Worm (Caenorhabditis elegans) whole organism, midembryonic: ENCODE data around the gene R03G8.6.

ENCODE experiments used
- T22C8.4 ChIP-seq: fragments of 200-800 bp; sonication (Bioruptor generic); IDR thresholded peaks from 2 replicates; pipeline ENCODE4 v1.3.6; 2022; ENCODE audit warnings: missing genetic modification characterization, missing compliant biosample characterization
- cog-1 ChIP-seq: sonication (generic microtip); optimal IDR thresholded peaks from 2 replicates; lab custom pipeline; 2016; ENCODE audit warnings: missing genetic modification characterization, missing compliant biosample characterization
- flt-1 ChIP-seq: fragments of 200-800 bp; sonication (Bioruptor generic); IDR thresholded peaks from 2 replicates; pipeline ENCODE4 v1.3.6; 2022; ENCODE audit warnings: missing genetic modification characterization, missing compliant biosample characterization
- klf-2 ChIP-seq: fragments of 200-800 bp; sonication (Bioruptor generic); conservative IDR thresholded peaks from 2 replicates; pipeline ENCODE4 v1.3.6; 2022; ENCODE audit warnings: missing genetic modification reagents, missing genetic modification characterization, missing compliant biosample characterization
- med-1 ChIP-seq: sonication (generic microtip); optimal IDR thresholded peaks from 2 replicates; lab custom pipeline; 2017; ENCODE audit warnings: missing genetic modification characterization, mild to moderate bottlenecking, missing compliant biosample characterization, antibody characterized with exemption, missing genetic modification reagents; ENCODE audit not compliant: insufficient read depth
- ref-1 ChIP-seq: fragments of 200-800 bp; sonication (Bioruptor generic); conservative IDR thresholded peaks from 2 replicates; pipeline ENCODE4 v1.3.6; 2022; ENCODE audit warnings: missing genetic modification reagents, missing genetic modification characterization, missing compliant biosample characterization
- tab-1 ChIP-seq: fragments of 200-800 bp; sonication (Bioruptor generic); IDR thresholded peaks from 2 replicates; pipeline ENCODE4 v1.3.6; 2022; ENCODE audit warnings: missing genetic modification characterization, missing compliant biosample characterization
- ztf-23 ChIP-seq: fragments of 200-800 bp; sonication (Bioruptor generic); IDR thresholded peaks from 2 replicates; pipeline ENCODE4 v1.3.6; 2022; ENCODE audit warnings: missing genetic modification reagents, missing genetic modification characterization, missing compliant biosample characterization
- ztf-29 ChIP-seq: fragments of 200-800 bp; sonication (Bioruptor generic); IDR thresholded peaks from 2 replicates; pipeline ENCODE4 v1.3.6; 2022; ENCODE audit warnings: missing genetic modification reagents, missing genetic modification characterization, missing compliant biosample characterization

R03G8.6 gene

ce11 chrX:13108664-13109063 is 8.4 kb upstream of the R03G8.6 start:
- no peak for TF ChIP-seq flt-1 (GFP tag; lab: Robert Waterston, UW)
- TF ChIP-seq T22C8.4 = no peak
- no peak for TF ChIP-seq med-1
- TF ChIP-seq tab-1 (GFP tag; lab: Robert Waterston, UW) = no peak
- TF ChIP-seq ztf-29 (GFP tag; lab: Robert Waterston, UW) = no peak
- no peak for TF ChIP-seq ref-1
- no peak for TF ChIP-seq cog-1 (tag; lab: Kevin White, UChicago)
- no peak for TF ChIP-seq klf-2 (GFP tag; lab: Robert Waterston, UW)
- no peak for TF ChIP-seq ztf-23 (GFP tag; lab: Robert Waterston, UW)

ce11 chrX:13106177-13106761 is 6.0 kb upstream of the R03G8.6 start:
- no peak for TF ChIP-seq tab-1 (GFP tag; lab: Robert Waterston, UW)
- no peak for TF ChIP-seq T22C8.4
- TF ChIP-seq cog-1 (tag; lab: Kevin White, UChicago) = no peak
- TF ChIP-seq ztf-29 (GFP tag; lab: Robert Waterston, UW) = no peak
- no peak for TF ChIP-seq med-1
- no peak for TF ChIP-seq ref-1
- TF ChIP-seq klf-2 (GFP tag; lab: Robert Waterston, UW) = no peak

DNA sequence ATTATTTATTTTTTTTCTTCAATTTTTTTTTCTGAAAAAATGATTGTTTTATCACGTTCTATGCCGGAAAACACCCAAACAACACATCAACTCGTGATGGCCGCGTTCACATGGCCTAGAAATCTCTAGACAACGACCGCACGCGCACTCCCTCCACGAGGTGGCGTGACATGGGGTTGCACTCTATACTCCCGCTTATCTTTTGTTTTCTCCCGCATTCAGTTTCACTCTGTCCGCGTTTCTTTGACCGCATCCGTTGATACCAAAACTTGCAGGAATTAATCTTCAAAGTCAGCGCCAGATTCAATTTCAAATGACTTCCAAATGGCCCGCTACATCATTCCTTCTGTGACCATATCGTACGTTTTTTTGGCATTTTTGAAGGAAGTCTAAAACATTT is 4.7 kb upstream of the R03G8.6 start, which contains the start of gene F17H10.1:
TSS of gene F17H10.1 (plus strand) at position 276 of the 400 bp plus-strand sequence.
- TF ChIP-seq med-1 (no peak), flt-1 (GFP tag; lab: Robert Waterston, UW) (peak; percentile 65; the same call in 1 of the 2 replicates)

- no peak for TF ChIP-seq med-1
- TF ChIP-seq klf-2 (GFP tag; lab: Robert Waterston, UW) = no peak
- no peak for TF ChIP-seq cog-1 (tag; lab: Kevin White, UChicago)
- TF ChIP-seq flt-1 (GFP tag; lab: Robert Waterston, UW) = no peak
These were observed 2.5 kb upstream of the R03G8.6 start for ce11 chrX:13102838-13103237.

ce11 chrX:13091199-13091598 is 9.1 kb downstream of the R03G8.6 start:
- no peak for TF ChIP-seq flt-1 (GFP tag; lab: Robert Waterston, UW)
- TF ChIP-seq med-1 = no peak
- TF ChIP-seq ztf-29 (GFP tag; lab: Robert Waterston, UW) = no peak
- TF ChIP-seq tab-1 (GFP tag; lab: Robert Waterston, UW) = no peak
- TF ChIP-seq ref-1 = no peak

ce11 chrX:13090665-13091064 is 9.6 kb downstream of the R03G8.6 start, which contains the start of gene R03G8.3:
R03G8.3 (plus strand) TSS chrX:13090965.
- no peak for TF ChIP-seq flt-1 (GFP tag; lab: Robert Waterston, UW)
- TF ChIP-seq tab-1 (GFP tag; lab: Robert Waterston, UW) = no peak
- TF ChIP-seq ref-1 = no peak
- TF ChIP-seq ztf-29 (GFP tag; lab: Robert Waterston, UW) = no peak
- no peak for TF ChIP-seq cog-1 (tag; lab: Kevin White, UChicago)
- no peak for TF ChIP-seq T22C8.4
- TF ChIP-seq ztf-23 (GFP tag; lab: Robert Waterston, UW) = no peak
- TF ChIP-seq klf-2 (GFP tag; lab: Robert Waterston, UW) = no peak
- no peak for TF ChIP-seq med-1

ce11 chrX:13088539-13088938 is 11.8 kb downstream of the R03G8.6 start:
- TF ChIP-seq tab-1 (GFP tag; lab: Robert Waterston, UW) (no peak), ref-1 (no peak), ztf-29 (GFP tag; lab: Robert Waterston, UW) (no peak), flt-1 (GFP tag; lab: Robert Waterston, UW) (no peak), klf-2 (GFP tag; lab: Robert Waterston, UW) (no peak), med-1 (no peak), ztf-23 (GFP tag; lab: Robert Waterston, UW) (no peak), cog-1 (tag; lab: Kevin White, UChicago) (no peak), T22C8.4 (no peak)

DNA sequence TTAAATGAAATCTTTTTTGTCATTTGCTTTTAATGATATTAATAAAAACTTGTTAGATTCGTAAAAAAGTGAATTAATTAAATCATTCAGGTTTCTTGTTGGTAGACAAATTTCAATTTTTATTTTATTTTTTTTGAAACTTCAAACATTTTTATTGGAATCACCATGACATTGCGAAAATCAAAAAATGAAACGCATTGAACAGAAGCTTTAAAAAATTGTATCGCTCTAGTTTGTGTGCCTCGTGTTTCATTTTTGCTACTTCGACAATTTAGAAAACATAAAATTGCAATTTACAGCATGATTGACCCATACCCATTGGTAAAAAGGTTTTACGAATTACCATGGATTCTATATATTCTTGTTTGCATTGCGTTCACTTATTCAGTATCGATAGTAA is 16.0 kb downstream of the R03G8.6 start, which contains the start of gene R03G8.1:
TSS of gene R03G8.1 (plus strand) at position 301 of the 400 bp plus-strand sequence.
- TF ChIP-seq ztf-23 (GFP tag; lab: Robert Waterston, UW) = no peak
- TF ChIP-seq T22C8.4 = no peak
- no peak for TF ChIP-seq cog-1 (tag; lab: Kevin White, UChicago)
- no peak for TF ChIP-seq med-1
- TF ChIP-seq ref-1 = no peak
- no peak for TF ChIP-seq tab-1 (GFP tag; lab: Robert Waterston, UW)
- no peak for TF ChIP-seq flt-1 (GFP tag; lab: Robert Waterston, UW)
- no peak for TF ChIP-seq klf-2 (GFP tag; lab: Robert Waterston, UW)
- TF ChIP-seq ztf-29 (GFP tag; lab: Robert Waterston, UW) = no peak

- TF ChIP-seq ztf-23 (GFP tag; lab: Robert Waterston, UW) = no peak
- TF ChIP-seq cog-1 (tag; lab: Kevin White, UChicago) = no peak
- TF ChIP-seq ref-1 = no peak
- TF ChIP-seq T22C8.4 = no peak
- TF ChIP-seq tab-1 (GFP tag; lab: Robert Waterston, UW) = no peak
- no peak for TF ChIP-seq ztf-29 (GFP tag; lab: Robert Waterston, UW)
- no peak for TF ChIP-seq klf-2 (GFP tag; lab: Robert Waterston, UW)
- no peak for TF ChIP-seq flt-1 (GFP tag; lab: Robert Waterston, UW)
- no peak for TF ChIP-seq med-1
These were observed 18.0 kb downstream of the R03G8.6 start, which contains the start of gene str-10 for ce11 chrX:13082326-13082725. str-10 (plus strand) TSS chrX:13082626.

- TF ChIP-seq tab-1 (GFP tag; lab: Robert Waterston, UW) (no peak), ref-1 (no peak), T22C8.4 (no peak), ztf-23 (GFP tag; lab: Robert Waterston, UW) (no peak), cog-1 (tag; lab: Kevin White, UChicago) (no peak), ztf-29 (GFP tag; lab: Robert Waterston, UW) (no peak), klf-2 (GFP tag; lab: Robert Waterston, UW) (no peak), med-1 (no peak), flt-1 (GFP tag; lab: Robert Waterston, UW) (no peak)
These were observed 22.4 kb downstream of the R03G8.6 start, which contains the start of gene K03A11.4 for ce11 chrX:13077872-13078271. K03A11.4 (plus strand) TSS chrX:13078172.
